Worm (Caenorhabditis elegans) whole organism, midembryonic: Measurements from ENCODE around the gene hpo-8.

Source experiments
- T22C8.4 ChIP-seq: fragments of 200-800 bp; sonication (Bioruptor generic); IDR thresholded peaks from 2 replicates; pipeline ENCODE4 v1.3.6; 2022; ENCODE audit warnings: missing genetic modification characterization, missing compliant biosample characterization
- cog-1 ChIP-seq: sonication (generic microtip); optimal IDR thresholded peaks from 2 replicates; lab custom pipeline; 2016; ENCODE audit warnings: missing genetic modification characterization, missing compliant biosample characterization
- flt-1 ChIP-seq: fragments of 200-800 bp; sonication (Bioruptor generic); IDR thresholded peaks from 2 replicates; pipeline ENCODE4 v1.3.6; 2022; ENCODE audit warnings: missing genetic modification characterization, missing compliant biosample characterization
- klf-2 ChIP-seq: fragments of 200-800 bp; sonication (Bioruptor generic); conservative IDR thresholded peaks from 2 replicates; pipeline ENCODE4 v1.3.6; 2022; ENCODE audit warnings: missing genetic modification reagents, missing genetic modification characterization, missing compliant biosample characterization
- med-1 ChIP-seq: sonication (generic microtip); optimal IDR thresholded peaks from 2 replicates; lab custom pipeline; 2017; ENCODE audit warnings: missing genetic modification characterization, mild to moderate bottlenecking, missing compliant biosample characterization, antibody characterized with exemption, missing genetic modification reagents; ENCODE audit not compliant: insufficient read depth
- ref-1 ChIP-seq: fragments of 200-800 bp; sonication (Bioruptor generic); conservative IDR thresholded peaks from 2 replicates; pipeline ENCODE4 v1.3.6; 2022; ENCODE audit warnings: missing genetic modification reagents, missing genetic modification characterization, missing compliant biosample characterization
- tab-1 ChIP-seq: fragments of 200-800 bp; sonication (Bioruptor generic); IDR thresholded peaks from 2 replicates; pipeline ENCODE4 v1.3.6; 2022; ENCODE audit warnings: missing genetic modification characterization, missing compliant biosample characterization
- ztf-23 ChIP-seq: fragments of 200-800 bp; sonication (Bioruptor generic); IDR thresholded peaks from 2 replicates; pipeline ENCODE4 v1.3.6; 2022; ENCODE audit warnings: missing genetic modification reagents, missing genetic modification characterization, missing compliant biosample characterization
- ztf-29 ChIP-seq: fragments of 200-800 bp; sonication (Bioruptor generic); IDR thresholded peaks from 2 replicates; pipeline ENCODE4 v1.3.6; 2022; ENCODE audit warnings: missing genetic modification reagents, missing genetic modification characterization, missing compliant biosample characterization

The hpo-8 gene

DNA sequence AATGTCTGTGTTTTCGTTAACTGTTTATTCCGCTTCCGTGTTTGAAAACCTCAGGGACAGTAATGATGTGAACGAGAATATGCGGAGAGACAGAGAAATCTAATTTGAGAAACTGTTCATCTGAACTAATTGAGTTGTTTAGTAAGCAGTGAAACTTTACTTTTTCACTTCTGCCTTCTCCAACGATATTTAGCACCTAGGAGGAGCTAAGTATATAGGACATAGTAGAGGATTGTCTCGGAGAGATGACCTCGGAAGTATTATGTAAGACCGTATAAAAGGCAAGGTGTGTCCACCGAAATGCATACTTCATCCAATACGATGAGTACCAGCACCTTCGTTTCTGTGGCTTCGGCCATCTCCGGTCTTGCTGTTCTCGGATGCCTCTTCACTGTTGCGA, 9.7 kb upstream of the hpo-8 start, which contains the start of gene col-141:
col-141 (plus strand) TSS at position 301 of the 400 bp plus-strand sequence.
- TF ChIP-seq med-1 (GFP tag; lab: Kevin White, UChicago): no peak
- no peak for TF ChIP-seq ref-1 (GFP tag; lab: Robert Waterston, UW)
- no peak for TF ChIP-seq T22C8.4

DNA sequence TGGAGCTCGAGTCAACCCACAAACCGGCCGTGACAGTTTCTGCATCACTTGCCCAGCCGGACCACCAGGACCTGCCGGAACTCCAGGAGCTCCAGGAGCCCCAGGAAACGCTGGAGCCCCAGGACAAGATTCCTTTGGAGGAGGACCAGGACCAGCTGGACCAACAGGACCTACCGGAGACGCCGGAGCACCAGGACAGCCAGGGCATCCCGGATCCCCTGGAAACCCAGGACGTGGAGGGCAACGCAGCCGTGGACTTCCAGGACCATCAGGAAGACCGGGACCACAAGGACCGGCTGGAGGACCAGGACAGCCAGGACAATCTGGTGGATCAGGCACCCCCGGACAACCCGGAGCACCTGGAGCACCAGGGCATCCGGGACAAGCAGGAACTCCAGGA, 9.0 kb upstream of the hpo-8 start:
- TF ChIP-seq ztf-23 (GFP tag; lab: Robert Waterston, UW): no peak

DNA sequence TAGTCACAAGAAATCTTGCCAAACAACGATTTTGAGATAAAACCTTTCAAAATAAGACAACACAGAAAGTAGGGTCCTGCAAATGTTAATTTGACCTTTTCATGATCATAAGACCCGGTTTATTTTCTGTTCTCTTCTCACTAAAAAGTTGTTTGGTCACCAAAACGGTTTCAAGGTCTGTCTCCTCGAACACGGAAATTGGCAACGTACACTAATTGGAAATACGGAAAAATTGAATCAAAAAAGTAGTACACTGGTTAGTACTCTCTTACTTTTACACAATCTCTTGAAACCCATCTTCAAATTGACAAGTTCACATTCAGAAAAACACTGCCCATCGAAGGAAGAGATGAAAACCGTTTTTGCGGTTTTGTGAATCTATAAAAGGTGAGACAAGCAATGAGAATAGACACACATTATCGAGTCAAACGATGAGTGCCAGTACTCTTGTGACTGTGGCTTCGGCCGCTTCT, 8.3 kb upstream of the hpo-8 start, which contains the start of gene col-142:
col-142 (plus strand) TSS at position 423 of the 473 bp plus-strand sequence.
- TF ChIP-seq med-1 (GFP tag; lab: Kevin White, UChicago) (no peak), klf-2 (GFP tag; lab: Robert Waterston, UW) (no peak), ztf-29 (GFP tag; lab: Robert Waterston, UW) (no peak), cog-1 (tag; lab: Kevin White, UChicago) (no peak), tab-1 (GFP tag; lab: Robert Waterston, UW) (no peak), T22C8.4 (no peak), ztf-23 (GFP tag; lab: Robert Waterston, UW) (no peak), flt-1 (no peak)

DNA sequence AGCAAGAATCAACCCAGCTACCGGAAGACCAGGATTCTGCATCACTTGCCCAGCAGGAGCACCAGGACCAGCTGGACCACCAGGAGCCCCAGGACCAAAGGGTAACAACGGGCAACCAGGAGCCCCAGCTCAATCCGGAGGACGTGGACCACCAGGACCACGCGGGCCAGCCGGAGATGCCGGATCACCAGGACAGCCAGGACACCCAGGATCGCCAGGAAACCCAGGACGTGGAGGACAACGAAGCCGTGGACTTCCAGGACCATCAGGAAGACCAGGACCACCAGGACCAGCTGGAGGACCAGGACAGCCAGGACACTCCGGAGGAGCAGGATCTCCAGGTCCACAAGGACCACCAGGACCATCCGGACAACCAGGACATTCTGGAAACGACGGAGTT, 7.5 kb upstream of the hpo-8 start:
- no peak for TF ChIP-seq T22C8.4
- TF ChIP-seq klf-2 (GFP tag; lab: Robert Waterston, UW): no peak
- TF ChIP-seq med-1 (GFP tag; lab: Kevin White, UChicago): no peak
- no peak for TF ChIP-seq tab-1 (GFP tag; lab: Robert Waterston, UW)
- TF ChIP-seq ztf-23 (GFP tag; lab: Robert Waterston, UW): no peak
- TF ChIP-seq cog-1 (tag; lab: Kevin White, UChicago): no peak
- TF ChIP-seq ref-1 (GFP tag; lab: Robert Waterston, UW): no peak
- no peak for TF ChIP-seq ztf-29 (GFP tag; lab: Robert Waterston, UW)
- TF ChIP-seq flt-1: no peak

DNA sequence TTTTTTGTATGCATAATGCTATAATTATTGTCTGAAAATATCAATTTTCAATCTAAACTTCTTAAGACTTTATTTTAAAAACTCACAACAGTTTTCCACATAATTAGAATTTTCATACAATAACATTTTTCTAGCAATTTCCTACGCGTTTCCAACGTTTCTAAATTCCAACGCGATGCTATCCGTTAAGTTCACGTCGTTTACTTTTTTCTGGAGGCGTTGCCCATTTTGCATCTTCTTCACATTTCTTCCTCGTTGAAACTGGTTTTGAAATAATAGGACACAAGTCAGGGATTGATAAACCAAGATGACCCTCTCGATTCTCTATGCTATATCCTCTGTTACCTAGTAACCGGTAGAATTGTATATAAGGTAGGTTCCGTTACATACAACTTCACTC, 3.8 kb upstream of the hpo-8 start, which contains the start of the genes T15B7.14 and col-143:
T15B7.14 (minus strand) TSS at position 101 of the 400 bp plus-strand sequence.
col-143 (plus strand) TSS at position 394 of the 400 bp plus-strand sequence.
- no peak for TF ChIP-seq ref-1 (GFP tag; lab: Robert Waterston, UW)
- TF ChIP-seq ztf-23 (GFP tag; lab: Robert Waterston, UW): no peak
- no peak for TF ChIP-seq cog-1 (tag; lab: Kevin White, UChicago)
- no peak for TF ChIP-seq flt-1
- no peak for TF ChIP-seq klf-2 (GFP tag; lab: Robert Waterston, UW)
- TF ChIP-seq tab-1 (GFP tag; lab: Robert Waterston, UW): no peak
- no peak for TF ChIP-seq T22C8.4
- no peak for TF ChIP-seq med-1 (GFP tag; lab: Kevin White, UChicago)
- TF ChIP-seq ztf-29 (GFP tag; lab: Robert Waterston, UW): no peak

DNA sequence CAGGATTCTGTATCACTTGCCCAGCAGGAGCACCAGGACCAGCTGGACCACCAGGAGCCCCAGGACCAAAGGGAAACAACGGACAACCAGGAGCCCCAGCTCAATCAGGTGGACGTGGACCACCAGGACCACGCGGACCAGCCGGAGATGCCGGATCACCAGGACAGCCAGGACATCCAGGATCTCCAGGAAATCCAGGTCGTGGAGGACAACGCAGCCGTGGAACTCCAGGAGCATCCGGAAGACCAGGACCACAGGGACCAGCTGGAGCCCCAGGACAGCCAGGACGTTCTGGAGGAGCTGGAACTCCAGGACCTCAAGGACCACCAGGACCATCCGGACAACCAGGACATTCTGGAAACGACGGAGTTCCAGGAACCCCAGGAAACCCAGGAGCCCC, 3.1 kb upstream of the hpo-8 start:
- TF ChIP-seq cog-1 (tag; lab: Kevin White, UChicago): no peak
- TF ChIP-seq med-1 (GFP tag; lab: Kevin White, UChicago): no peak
- TF ChIP-seq ztf-29 (GFP tag; lab: Robert Waterston, UW): no peak
- no peak for TF ChIP-seq T22C8.4
- TF ChIP-seq klf-2 (GFP tag; lab: Robert Waterston, UW): no peak
- no peak for TF ChIP-seq flt-1
- no peak for TF ChIP-seq ref-1 (GFP tag; lab: Robert Waterston, UW)
- TF ChIP-seq tab-1 (GFP tag; lab: Robert Waterston, UW): no peak

DNA sequence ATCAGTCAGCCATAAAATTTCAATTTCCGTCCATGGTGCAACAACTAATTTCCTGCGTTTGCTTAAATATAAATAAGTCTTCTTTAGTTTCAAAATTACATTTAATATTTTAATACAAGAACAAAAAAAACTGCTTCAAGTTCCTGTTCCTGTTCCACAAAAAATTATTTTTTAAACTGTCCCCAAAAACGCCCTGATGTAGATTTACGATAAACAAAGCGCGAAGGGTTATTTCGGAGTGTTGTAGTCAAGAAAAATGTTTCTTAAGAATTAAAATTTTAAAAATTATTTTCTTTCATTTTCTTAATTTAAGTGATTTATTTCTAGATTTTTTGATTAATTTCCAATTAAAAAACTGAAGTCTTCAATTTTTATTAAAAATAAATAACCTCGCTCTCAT, 490 bp upstream of the hpo-8 start, which contains the start of gene T15B7.15:
T15B7.15 (minus strand) TSS at position 67 of the 400 bp plus-strand sequence.
- no peak for TF ChIP-seq ref-1 (GFP tag; lab: Robert Waterston, UW)
- TF ChIP-seq ztf-29 (GFP tag; lab: Robert Waterston, UW): no peak
- TF ChIP-seq med-1 (GFP tag; lab: Kevin White, UChicago): no peak
- TF ChIP-seq tab-1 (GFP tag; lab: Robert Waterston, UW): no peak
- no peak for TF ChIP-seq ztf-23 (GFP tag; lab: Robert Waterston, UW)
- no peak for TF ChIP-seq T22C8.4
- TF ChIP-seq flt-1: no peak
- TF ChIP-seq cog-1 (tag; lab: Kevin White, UChicago): no peak
- TF ChIP-seq klf-2 (GFP tag; lab: Robert Waterston, UW): no peak

DNA sequence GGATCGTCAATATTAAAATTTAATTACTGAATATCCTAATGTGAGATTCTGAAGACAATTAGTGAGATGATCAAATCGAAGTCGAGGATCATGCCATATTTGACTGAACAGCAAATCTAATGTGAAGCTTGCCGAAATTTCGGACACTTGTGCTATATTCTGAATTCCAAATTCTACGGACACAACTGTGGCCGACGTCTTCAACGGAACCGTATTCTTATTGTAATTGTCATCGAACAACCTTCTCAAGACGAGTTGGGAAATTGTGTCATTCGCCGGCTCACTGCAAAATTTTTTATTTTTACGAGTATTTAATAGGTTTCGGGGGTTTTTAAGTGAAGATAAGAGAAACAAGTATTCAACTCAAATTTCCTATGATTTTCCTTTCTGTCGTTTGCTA, 3.3 kb downstream of the hpo-8 start, which contains the start of gene T15B7.1:
T15B7.1 (plus strand) TSS at position 301 of the 400 bp plus-strand sequence.
- TF ChIP-seq ref-1 (GFP tag; lab: Robert Waterston, UW) (no peak), ztf-29 (GFP tag; lab: Robert Waterston, UW) (no peak), cog-1 (tag; lab: Kevin White, UChicago) (no peak)

DNA sequence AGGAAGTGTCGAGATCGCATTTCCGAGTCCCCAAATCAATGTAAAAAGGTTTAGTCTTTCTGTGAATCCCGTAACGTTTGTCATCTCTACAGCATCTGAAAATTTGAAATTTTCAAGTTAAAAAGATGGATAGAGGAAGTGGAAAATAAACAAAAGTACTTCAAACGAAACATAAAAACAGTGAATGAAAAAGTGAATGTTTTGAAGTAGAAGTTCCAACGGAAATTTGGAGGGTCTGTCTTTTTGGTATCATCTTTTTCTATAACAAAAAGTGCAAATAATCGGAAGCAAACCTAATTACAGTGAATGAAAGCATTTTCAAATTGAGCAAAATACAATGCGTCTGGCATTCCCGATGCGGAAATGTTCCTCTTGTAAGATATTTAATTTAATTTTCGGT, 7.4 kb downstream of the hpo-8 start, which contains the start of gene lgc-54:
lgc-54 (minus strand) TSS at position 101 of the 400 bp plus-strand sequence.
- TF ChIP-seq ztf-29 (GFP tag; lab: Robert Waterston, UW) (no peak), klf-2 (GFP tag; lab: Robert Waterston, UW) (no peak), ref-1 (GFP tag; lab: Robert Waterston, UW) (no peak), flt-1 (no peak), cog-1 (tag; lab: Kevin White, UChicago) (no peak), tab-1 (GFP tag; lab: Robert Waterston, UW) (no peak), ztf-23 (GFP tag; lab: Robert Waterston, UW) (no peak), T22C8.4 (no peak), med-1 (GFP tag; lab: Kevin White, UChicago) (no peak)

DNA sequence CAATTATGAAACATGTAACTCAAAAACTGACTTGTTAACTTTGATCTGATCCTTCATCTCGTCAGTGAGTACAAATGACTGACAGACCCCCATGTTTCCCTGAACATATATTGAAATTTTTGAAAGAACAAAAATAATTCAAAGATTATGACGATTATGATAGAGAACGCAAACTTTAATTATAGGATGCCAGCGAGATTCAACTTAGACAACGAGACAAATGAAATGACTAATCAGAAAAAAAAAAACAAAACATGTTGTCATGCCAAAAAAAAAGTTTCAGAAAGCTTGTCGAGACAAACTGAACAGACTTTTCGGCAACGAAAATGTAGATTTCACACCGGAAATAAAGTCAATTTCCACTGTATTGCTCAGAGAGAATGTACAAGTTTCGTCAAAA, 15.6 kb downstream of the hpo-8 start, which contains the start of gene gpa-10:
gpa-10 (minus strand) TSS at position 101 of the 400 bp plus-strand sequence.
- TF ChIP-seq T22C8.4 (no peak), cog-1 (tag; lab: Kevin White, UChicago) (no peak), ztf-23 (GFP tag; lab: Robert Waterston, UW) (no peak), ref-1 (GFP tag; lab: Robert Waterston, UW) (no peak), ztf-29 (GFP tag; lab: Robert Waterston, UW) (no peak), klf-2 (GFP tag; lab: Robert Waterston, UW) (no peak), med-1 (GFP tag; lab: Kevin White, UChicago) (no peak), tab-1 (GFP tag; lab: Robert Waterston, UW) (no peak), flt-1 (no peak)
